Worm (Caenorhabditis elegans) whole organism, late embryonic: ENCODE data around the gene Y2H9A.4.

ENCODE experiments used
- C08G9.2 ChIP-seq: sonication (generic microtip); optimal IDR thresholded peaks from 2 replicates; lab custom pipeline; 2016; ENCODE audit warnings: mild to moderate bottlenecking, missing genetic modification characterization, moderate library complexity, missing compliant biosample characterization
- C38D4.7 ChIP-seq: fragments of 200-800 bp; sonication (Bioruptor generic); optimal IDR thresholded peaks from 2 replicates; lab custom pipeline; 2018; ENCODE audit warnings: mild to moderate bottlenecking, missing genetic modification characterization, moderate library complexity, missing compliant biosample characterization
- F13H6.1 ChIP-seq: sonication (generic microtip); optimal IDR thresholded peaks from 2 replicates; lab custom pipeline; 2016; ENCODE audit warnings: missing genetic modification characterization, missing compliant biosample characterization
- K09A11.1 ChIP-seq: sonication (generic microtip); optimal IDR thresholded peaks from 2 replicates; lab custom pipeline; 2017; ENCODE audit warnings: antibody characterized with exemption, mild to moderate bottlenecking, missing genetic modification characterization, missing compliant biosample characterization; ENCODE audit not compliant: insufficient read depth
- T23F11.4 ChIP-seq: fragments of 200-800 bp; sonication (Bioruptor generic); optimal IDR thresholded peaks from 2 replicates; lab custom pipeline; 2018; ENCODE audit warnings: mild to moderate bottlenecking, missing genetic modification characterization, missing compliant biosample characterization
- Y22D7AL.16 ChIP-seq: sonication (generic microtip); optimal IDR thresholded peaks from 2 replicates; lab custom pipeline; 2016; ENCODE audit warnings: missing genetic modification characterization, missing compliant biosample characterization
- ceh-18 ChIP-seq: sonication (generic microtip); optimal IDR thresholded peaks from 2 replicates; lab custom pipeline; 2016; ENCODE audit warnings: missing genetic modification characterization, missing compliant biosample characterization
- ceh-19 ChIP-seq: fragments of 200-800 bp; sonication (Bioruptor generic); optimal IDR thresholded peaks from 2 replicates; lab custom pipeline; 2018; ENCODE audit warnings: mild to moderate bottlenecking, missing genetic modification characterization, missing compliant biosample characterization
- ceh-2 ChIP-seq: sonication (generic microtip); optimal IDR thresholded peaks from 2 replicates; lab custom pipeline; 2016; ENCODE audit warnings: missing genotype, missing genetic modification characterization, missing compliant biosample characterization
- ceh-30 ChIP-seq: fragments of 150-350 bp; optimal IDR thresholded peaks from 2 replicates; lab custom pipeline; 2014; ENCODE audit warnings: missing biosample characterization, missing genetic modification characterization
- ceh-31 ChIP-seq: sonication (generic microtip); optimal IDR thresholded peaks from 2 replicates; lab custom pipeline; 2016; ENCODE audit warnings: missing genetic modification characterization, missing compliant biosample characterization
- ceh-48 ChIP-seq: sonication (generic microtip); optimal IDR thresholded peaks from 2 replicates; lab custom pipeline; 2016; ENCODE audit warnings: missing genetic modification characterization, inconsistent platforms, missing compliant biosample characterization
- ceh-9 ChIP-seq: sonication (generic microtip); optimal IDR thresholded peaks from 2 replicates; lab custom pipeline; 2016; ENCODE audit warnings: mild to moderate bottlenecking, missing genetic modification characterization, inconsistent platforms, missing compliant biosample characterization
- che-1 ChIP-seq: sonication (generic microtip); optimal IDR thresholded peaks from 2 replicates; lab custom pipeline; 2016; ENCODE audit warnings: mild to moderate bottlenecking, missing genetic modification characterization, missing compliant biosample characterization
- dve-1 ChIP-seq: sonication (generic microtip); optimal IDR thresholded peaks from 2 replicates; lab custom pipeline; 2017; ENCODE audit warnings: antibody characterized with exemption, mild to moderate bottlenecking, missing genetic modification characterization, missing compliant biosample characterization
- elt-2 ChIP-seq: sonication (generic microtip); optimal IDR thresholded peaks from 2 replicates; lab custom pipeline; 2016; ENCODE audit warnings: missing genetic modification reagents, missing genetic modification characterization, missing compliant biosample characterization
- elt-4 ChIP-seq: sonication (generic microtip); optimal IDR thresholded peaks from 2 replicates; lab custom pipeline; 2016; ENCODE audit warnings: missing genetic modification characterization, missing compliant biosample characterization
- ets-4 ChIP-seq: sonication (generic microtip); optimal IDR thresholded peaks from 2 replicates; lab custom pipeline; 2016; ENCODE audit warnings: missing genetic modification characterization, missing compliant biosample characterization
- eyg-1 ChIP-seq: sonication (generic microtip); optimal IDR thresholded peaks from 2 replicates; lab custom pipeline; 2016; ENCODE audit warnings: missing genotype, missing genetic modification characterization, missing compliant biosample characterization
- fkh-10 ChIP-seq: fragments of 150-350 bp; optimal IDR thresholded peaks from 2 replicates; lab custom pipeline; 2014; ENCODE audit warnings: missing biosample characterization, missing genetic modification reagents, missing genetic modification characterization
- fkh-6 ChIP-seq: sonication (generic microtip); optimal IDR thresholded peaks from 2 replicates; lab custom pipeline; 2016; ENCODE audit warnings: missing genetic modification characterization, missing compliant biosample characterization
- hlh-13 ChIP-seq: fragments of 200-800 bp; sonication (Bioruptor generic); optimal IDR thresholded peaks from 2 replicates; lab custom pipeline; 2018; ENCODE audit warnings: mild to moderate bottlenecking, missing genetic modification characterization, missing compliant biosample characterization
- hlh-15 ChIP-seq: sonication (generic microtip); optimal IDR thresholded peaks from 2 replicates; lab custom pipeline; 2016; ENCODE audit warnings: missing genetic modification characterization, missing compliant biosample characterization
- hlh-8 ChIP-seq: sonication (generic microtip); optimal IDR thresholded peaks from 2 replicates; lab custom pipeline; 2016; ENCODE audit warnings: missing genotype, missing genetic modification characterization, missing compliant biosample characterization
- lim-6 ChIP-seq: sonication (generic microtip); optimal IDR thresholded peaks from 2 replicates; lab custom pipeline; 2016; ENCODE audit warnings: missing genetic modification characterization, missing compliant biosample characterization
- madf-2 ChIP-seq: sonication (generic microtip); optimal IDR thresholded peaks from 2 replicates; lab custom pipeline; 2017; ENCODE audit warnings: missing genetic modification characterization, missing compliant biosample characterization
- mec-3 ChIP-seq: sonication (generic microtip); optimal IDR thresholded peaks from 2 replicates; lab custom pipeline; 2016; ENCODE audit warnings: borderline replicate concordance, missing genetic modification characterization, missing compliant biosample characterization
- nfya-1 ChIP-seq: sonication (generic microtip); optimal IDR thresholded peaks from 2 replicates; lab custom pipeline; 2017; ENCODE audit warnings: missing genetic modification characterization, mild to moderate bottlenecking, missing compliant biosample characterization, antibody characterized with exemption, moderate library complexity
- nhr-11 ChIP-seq: fragments of 150-350 bp; optimal IDR thresholded peaks from 2 replicates; lab custom pipeline; 2014; ENCODE audit warnings: missing biosample characterization, missing genetic modification characterization
- npax-4 ChIP-seq: sonication (generic microtip); optimal IDR thresholded peaks from 2 replicates; lab custom pipeline; 2016; ENCODE audit warnings: missing genetic modification characterization, missing compliant biosample characterization
- odd-2 ChIP-seq: sonication (generic microtip); optimal IDR thresholded peaks from 2 replicates; lab custom pipeline; 2017; ENCODE audit warnings: antibody characterized with exemption, mild to moderate bottlenecking, missing genetic modification characterization, missing compliant biosample characterization
- pag-3 ChIP-seq: sonication (generic microtip); optimal IDR thresholded peaks from 2 replicates; lab custom pipeline; 2016; ENCODE audit warnings: missing compliant biosample characterization, missing genetic modification characterization, borderline replicate concordance
- pat-9 ChIP-seq: fragments of 200-800 bp; sonication (Bioruptor generic); optimal IDR thresholded peaks from 2 replicates; lab custom pipeline; 2018; ENCODE audit warnings: mild to moderate bottlenecking, missing genetic modification characterization, moderate library complexity, missing compliant biosample characterization
- pax-1 ChIP-seq: fragments of 150-350 bp; optimal IDR thresholded peaks from 2 replicates; lab custom pipeline; 2014; ENCODE audit warnings: missing biosample characterization, missing genetic modification characterization
- pha-2 ChIP-seq: sonication (generic microtip); optimal IDR thresholded peaks from 2 replicates; lab custom pipeline; 2017; ENCODE audit warnings: mild to moderate bottlenecking, missing genetic modification characterization, missing compliant biosample characterization
- pqm-1 ChIP-seq: sonication (generic microtip); optimal IDR thresholded peaks from 2 replicates; lab custom pipeline; 2016; ENCODE audit warnings: missing genetic modification characterization, missing compliant biosample characterization
- ref-2 ChIP-seq: sonication (generic microtip); optimal IDR thresholded peaks from 2 replicates; lab custom pipeline; 2016; ENCODE audit warnings: missing genetic modification characterization, missing compliant biosample characterization
- rnt-1 ChIP-seq: sonication (generic microtip); optimal IDR thresholded peaks from 2 replicates; lab custom pipeline; 2016; ENCODE audit warnings: missing genetic modification characterization, missing compliant biosample characterization
- tbx-7 ChIP-seq: sonication (generic microtip); optimal IDR thresholded peaks from 2 replicates; lab custom pipeline; 2016; ENCODE audit warnings: missing genotype, missing genetic modification characterization, missing compliant biosample characterization
- unc-3 ChIP-seq, 2 experiments: fragments of 200-800 bp in 1 of 2; sonication (Bioruptor generic) in 1 of 2; sonication (generic microtip) in 1 of 2; conservative IDR thresholded peaks in 1 of 2; optimal IDR thresholded peaks in 1 of 2; 2 replicates each; pipeline versions ENCODE4 v1.3.6 to Lab custom; 2016 to 2022; ENCODE audit warnings: missing compliant biosample characterization in 2 of 2, missing genetic modification characterization in 2 of 2, missing genetic modification reagents in 1 of 2
- unc-42 ChIP-seq: sonication (generic microtip); optimal IDR thresholded peaks from 2 replicates; lab custom pipeline; 2016; ENCODE audit warnings: missing genotype, missing genetic modification characterization, missing compliant biosample characterization
- unc-55 ChIP-seq: sonication (generic microtip); optimal IDR thresholded peaks from 2 replicates; lab custom pipeline; 2017; ENCODE audit warnings: missing biosample characterization, missing genetic modification reagents, missing genetic modification characterization
- unc-86 ChIP-seq: sonication (generic microtip); optimal IDR thresholded peaks from 2 replicates; lab custom pipeline; 2016; ENCODE audit warnings: missing genetic modification characterization, missing compliant biosample characterization

The Y2H9A.4 gene

ce11 chrV:13476350-13476749 lies 30.7 kb downstream of the Y2H9A.4 start, which contains the start of gene T10G3.8:
TSS of gene T10G3.8 (minus strand) at chrV:13476450.
- TF ChIP-seq pag-3 (no peak), hlh-13 (GFP tag; lab: Kevin White, UChicago) (no peak), madf-2 (tag; lab: Kevin White, UChicago) (no peak), npax-4 (tag; lab: Kevin White, UChicago) (no peak), ceh-19 (no peak), ceh-18 (tag; lab: Kevin White, UChicago) (no peak), ceh-9 (tag; lab: Kevin White, UChicago) (no peak), Y22D7AL.16 (tag; lab: Kevin White, UChicago) (no peak), hlh-15 (tag; lab: Kevin White, UChicago) (no peak), lim-6 (no peak), ceh-2 (tag; lab: Kevin White, UChicago) (no peak), C08G9.2 (tag; lab: Kevin White, UChicago) (no peak), F13H6.1 (tag; lab: Kevin White, UChicago) (no peak), rnt-1 (no peak)
- TF ChIP-seq, all 69 proteins: peak for 0

ce11 chrV:13479766-13480165 lies 34.1 kb downstream of the Y2H9A.4 start, which contains the start of gene T10G3.2:
TSS of gene T10G3.2 (minus strand) at chrV:13479866.
- no peak for TF ChIP-seq K09A11.1 (tag; lab: Kevin White, UChicago)
- no peak for TF ChIP-seq unc-3 (GFP tag; conservative IDR thresholded peaks at IDR 0.05; lab: Robert Waterston, UW)
- no peak for TF ChIP-seq unc-3 (tag; optimal IDR thresholded peaks at IDR 0.05; lab: Kevin White, UChicago)
- no peak for TF ChIP-seq madf-2 (tag; lab: Kevin White, UChicago)
- TF ChIP-seq che-1 = no peak
- TF ChIP-seq nfya-1 (tag; lab: Kevin White, UChicago) = no peak
- no peak for TF ChIP-seq lim-6
- no peak for TF ChIP-seq unc-55 (GFP tag; lab: Kevin White, UChicago)
- TF ChIP-seq C38D4.7 (GFP tag; lab: Kevin White, UChicago) = no peak
- no peak for TF ChIP-seq tbx-7 (tag; lab: Kevin White, UChicago)

DNA sequence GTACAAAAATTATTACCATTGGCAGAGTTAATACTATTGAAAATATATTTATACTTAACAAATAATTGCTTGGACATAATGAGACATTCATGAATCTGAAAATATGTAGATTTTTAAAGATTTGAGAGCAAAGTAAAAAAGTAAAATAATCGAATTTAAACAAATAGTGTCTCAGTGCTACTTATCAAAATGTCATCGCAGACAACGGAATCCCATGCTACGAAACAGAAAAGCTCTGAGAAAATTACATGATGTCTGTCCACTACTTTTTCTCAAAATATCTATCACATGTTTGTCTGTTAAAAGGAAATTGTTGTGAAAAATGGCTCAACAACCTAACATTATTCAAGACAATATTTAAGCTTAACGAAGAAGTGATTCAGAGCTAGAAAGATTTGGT lies 38.6 kb downstream of the Y2H9A.4 start, which contains the start of gene T10G3.4:
Gene T10G3.4, minus strand, starts transcription at position 101 of the 400 bp plus-strand sequence.
- TF ChIP-seq nhr-11 (tag; lab: Kevin White, UChicago) = no peak
- TF ChIP-seq ceh-9 (tag; lab: Kevin White, UChicago) = no peak
- no peak for TF ChIP-seq ceh-31 (tag; lab: Kevin White, UChicago)
- no peak for TF ChIP-seq ets-4
- no peak for TF ChIP-seq elt-4 (tag; lab: Kevin White, UChicago)
- TF ChIP-seq nfya-1 (tag; lab: Kevin White, UChicago) = no peak

- no peak for TF ChIP-seq rnt-1
- no peak for TF ChIP-seq fkh-10 (GFP tag; lab: Kevin White, UChicago)
- no peak for TF ChIP-seq K09A11.1 (tag; lab: Kevin White, UChicago)
- no peak for TF ChIP-seq eyg-1 (tag; lab: Kevin White, UChicago)
- no peak for TF ChIP-seq fkh-6
- TF ChIP-seq dve-1 (tag; lab: Kevin White, UChicago) = no peak
- TF ChIP-seq unc-86 (tag; lab: Kevin White, UChicago) = no peak
- no peak for TF ChIP-seq C38D4.7 (GFP tag; lab: Kevin White, UChicago)
- no peak for TF ChIP-seq ets-4
- no peak for TF ChIP-seq odd-2 (tag; lab: Kevin White, UChicago)
- TF ChIP-seq madf-2 (tag; lab: Kevin White, UChicago) = no peak
- TF ChIP-seq unc-42 = no peak
- no peak for TF ChIP-seq Y22D7AL.16 (tag; lab: Kevin White, UChicago)
Observed at ce11 chrV:13485732-13486131, 40.0 kb downstream of the Y2H9A.4 start.

DNA sequence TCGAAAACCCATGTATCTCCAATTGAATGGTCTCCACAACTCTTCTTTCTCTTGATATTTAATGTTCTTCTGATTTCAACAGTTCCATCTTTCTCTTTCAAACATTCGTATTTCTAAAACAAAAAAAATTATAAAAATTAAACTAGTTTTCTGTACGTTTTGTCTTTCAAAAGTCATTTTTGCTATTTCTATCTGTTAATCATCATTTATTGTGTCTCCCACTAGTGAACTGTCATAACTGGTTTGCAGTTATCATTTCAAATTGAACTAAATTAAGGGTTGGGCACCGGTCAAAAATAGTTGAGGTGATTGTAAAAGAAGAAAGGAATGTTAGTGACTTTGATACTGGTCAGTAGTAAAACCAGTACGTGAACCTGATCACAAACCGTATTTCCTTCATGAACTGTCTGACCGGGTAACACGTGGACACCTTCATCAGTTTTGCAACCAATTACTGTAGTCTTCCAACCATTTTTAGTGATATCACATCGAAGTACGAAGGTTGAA lies 42.7 kb downstream of the Y2H9A.4 start:
- TF ChIP-seq unc-42 (no peak), ref-2 (tag; lab: Kevin White, UChicago) (no peak), unc-55 (GFP tag; lab: Kevin White, UChicago) (no peak), pax-1 (tag; lab: Kevin White, UChicago) (no peak), pat-9 (tag; lab: Kevin White, UChicago) (no peak), mec-3 (tag; lab: Kevin White, UChicago) (no peak), T23F11.4 (GFP tag; lab: Kevin White, UChicago) (no peak), ceh-30 (tag; lab: Kevin White, UChicago) (no peak), elt-2 (no peak), ceh-48 (tag; lab: Kevin White, UChicago) (no peak), hlh-15 (tag; lab: Kevin White, UChicago) (no peak), pqm-1 (tag; lab: Kevin White, UChicago) (no peak), pha-2 (tag; lab: Kevin White, UChicago) (no peak), hlh-8 (tag; lab: Kevin White, UChicago) (no peak), ceh-31 (tag; lab: Kevin White, UChicago) (no peak), ceh-18 (tag; lab: Kevin White, UChicago) (no peak)
- TF ChIP-seq, all 69 proteins: peak for 0
